Worm (Caenorhabditis elegans): ENCODE measurements around the gene ZK666.14.

ce11 chrII:10483860-10484259 is 10.7 kb upstream of the ZK666.14 start:
- TF ChIP-seq him-1 (tag; optimal IDR thresholded peaks at IDR 0.05) (no peak), W03F9.2 (tag; optimal IDR thresholded peaks at IDR 0.05) (no peak), dao-5 (tag; optimal IDR thresholded peaks at IDR 0.05) (no peak)

All from whole organism, L4/young adult.